Fruit fly (Drosophila melanogaster) whole organism, embryonic: ENCODE measurements around the gene kz.

ENCODE experiments used
- Asciz ChIP-seq: fragments of 200-800 bp; sonication (Bioruptor generic); optimal IDR thresholded peaks from 2 replicates; lab custom pipeline; 2017; ENCODE audit warnings: missing biosample characterization, mild to moderate bottlenecking, missing genetic modification characterization, missing genetic modification reagents
- B-H2 ChIP-seq: fragments of 200-800 bp; sonication (Bioruptor generic); optimal IDR thresholded peaks from 2 replicates; lab custom pipeline; 2018; ENCODE audit warnings: missing biosample characterization, mild to moderate bottlenecking, missing genetic modification characterization
- CG10462 ChIP-seq: fragments of 200-800 bp; sonication (Bioruptor generic); optimal IDR thresholded peaks from 2 replicates; lab custom pipeline; 2016; ENCODE audit warnings: missing biosample characterization, missing genetic modification characterization
- CG11560 ChIP-seq: fragments of 200-800 bp; sonication (Bioruptor generic); IDR thresholded peaks from 3 replicates; pipeline ENCODE4 v1.3.6; 2022; ENCODE audit warnings: missing biosample characterization, missing genetic modification characterization
- CG12219 ChIP-seq: fragments of 200-800 bp; sonication (Bioruptor generic); optimal IDR thresholded peaks from 3 replicates; lab custom pipeline; 2018; ENCODE audit warnings: missing biosample characterization, mild to moderate bottlenecking, missing genetic modification characterization
- CG12299 ChIP-seq: fragments of 200-800 bp; sonication (Bioruptor generic); optimal IDR thresholded peaks from 2 replicates; lab custom pipeline; 2018; ENCODE audit warnings: missing biosample characterization, mild to moderate bottlenecking, missing genetic modification characterization
- CG12744 ChIP-seq: fragments of 200-800 bp; sonication (Bioruptor generic); optimal IDR thresholded peaks from 2 replicates; lab custom pipeline; 2016; ENCODE audit warnings: missing biosample characterization, missing genetic modification characterization
- CG12769 ChIP-seq: fragments of 200-800 bp; sonication (Bioruptor generic); optimal IDR thresholded peaks from 2 replicates; lab custom pipeline; 2019; ENCODE audit warnings: missing biosample characterization, mild to moderate bottlenecking, missing genetic modification characterization, moderate library complexity
- CG13894 ChIP-seq: fragments of 200-800 bp; sonication (Bioruptor generic); optimal IDR thresholded peaks from 3 replicates; lab custom pipeline; 2018; ENCODE audit warnings: missing biosample characterization, mild to moderate bottlenecking, missing genetic modification characterization, moderate library complexity
- CG15479 ChIP-seq: fragments of 200-800 bp; sonication (Bioruptor generic); optimal IDR thresholded peaks from 3 replicates; lab custom pipeline; 2019; ENCODE audit warnings: missing biosample characterization, mild to moderate bottlenecking, missing genetic modification characterization, moderate library complexity
- CG17385 ChIP-seq: fragments of 200-800 bp; sonication (Bioruptor generic); optimal IDR thresholded peaks from 3 replicates; lab custom pipeline; 2018; ENCODE audit warnings: missing biosample characterization, mild to moderate bottlenecking, missing genetic modification characterization
- CG3163 ChIP-seq: fragments of 200-800 bp; sonication (Bioruptor generic); optimal IDR thresholded peaks from 3 replicates; lab custom pipeline; 2016; ENCODE audit warnings: missing biosample characterization, missing genetic modification characterization
- CG32767 ChIP-seq: fragments of 200-800 bp; sonication (Bioruptor generic); IDR thresholded peaks from 2 replicates; pipeline ENCODE4 v1.3.6; 2022; ENCODE audit warnings: missing biosample characterization, missing genetic modification characterization
- CG34422 ChIP-seq: fragments of 200-800 bp; sonication (Bioruptor generic); IDR thresholded peaks from 3 replicates; pipeline ENCODE4 v1.3.6; 2022; ENCODE audit warnings: missing biosample characterization, missing genetic modification characterization
- CG4707 ChIP-seq: fragments of 200-800 bp; sonication (Bioruptor generic); optimal IDR thresholded peaks from 2 replicates; lab custom pipeline; 2018; ENCODE audit warnings: missing biosample characterization, mild to moderate bottlenecking, missing genetic modification characterization, moderate library complexity
- CG6813 ChIP-seq: fragments of 200-800 bp; sonication (Bioruptor generic); optimal IDR thresholded peaks from 2 replicates; lab custom pipeline; 2017; ENCODE audit warnings: missing biosample characterization, missing genetic modification characterization, mild to moderate bottlenecking, moderate library complexity, missing genetic modification reagents
- CG7556 ChIP-seq: fragments of 200-800 bp; sonication (Bioruptor generic); optimal IDR thresholded peaks from 2 replicates; lab custom pipeline; 2017; ENCODE audit warnings: missing biosample characterization, mild to moderate bottlenecking, missing genetic modification characterization
- CG8290 ChIP-seq, 3 experiments: fragments of 200-800 bp; sonication (Bioruptor generic); optimal IDR thresholded peaks; 2 replicates each; lab custom pipeline; 2016 to 2019; ENCODE audit warnings: missing biosample characterization in 3 of 3, missing genetic modification characterization in 3 of 3, mild to moderate bottlenecking in 2 of 3, moderate library complexity in 1 of 3
- CG8944 ChIP-seq: fragments of 200-800 bp; sonication (Bioruptor generic); optimal IDR thresholded peaks from 3 replicates; lab custom pipeline; 2016; ENCODE audit warnings: missing biosample characterization, missing genetic modification characterization
- D ChIP-seq, 2 experiments: fragments of 200-800 bp in 1 of 2; fragments of >200 bp in 1 of 2; sonication (Bioruptor generic) in 1 of 2; optimal IDR thresholded peaks; 2 replicates in 1 of 2; 3 replicates in 1 of 2; lab custom pipeline; 2017; ENCODE audit warnings: mild to moderate bottlenecking in 1 of 2, missing biosample characterization in 1 of 2, missing genetic modification characterization in 1 of 2, missing genetic modification reagents in 1 of 2
- Dref ChIP-seq: fragments of 200-800 bp; sonication (Bioruptor generic); IDR thresholded peaks from 2 replicates; pipeline ENCODE4 v1.3.6; 2022; ENCODE audit warnings: missing biosample characterization, missing genetic modification characterization
- HHEX ChIP-seq: fragments of 200-800 bp; sonication (Bioruptor generic); optimal IDR thresholded peaks from 3 replicates; lab custom pipeline; 2017; ENCODE audit warnings: missing biosample characterization, mild to moderate bottlenecking, missing genetic modification characterization, missing genetic modification reagents
- Hmx ChIP-seq: fragments of 200-800 bp; sonication (Bioruptor generic); optimal IDR thresholded peaks from 2 replicates; lab custom pipeline; 2016; ENCODE audit warnings: missing biosample characterization, missing genetic modification characterization
- Hr51 ChIP-seq, 2 experiments: fragments of 200-800 bp; sonication (Bioruptor generic); optimal IDR thresholded peaks; 2 replicates in 1 of 2; 3 replicates in 1 of 2; lab custom pipeline; 2016 to 2018; ENCODE audit warnings: missing biosample characterization in 2 of 2, missing genetic modification characterization in 2 of 2, mild to moderate bottlenecking in 1 of 2, moderate library complexity in 1 of 2
- MTF-1 ChIP-seq: fragments of 200-800 bp; sonication (Bioruptor generic); optimal IDR thresholded peaks from 2 replicates; lab custom pipeline; 2018; ENCODE audit warnings: missing biosample characterization, mild to moderate bottlenecking, missing genetic modification characterization, borderline replicate concordance
- PHDP ChIP-seq: fragments of 200-800 bp; sonication (Bioruptor generic); optimal IDR thresholded peaks from 3 replicates; lab custom pipeline; 2018; ENCODE audit warnings: missing biosample characterization, mild to moderate bottlenecking, missing genetic modification characterization, moderate library complexity
- Rfx ChIP-seq: fragments of 200-800 bp; sonication (Bioruptor generic); IDR thresholded peaks from 2 replicates; pipeline ENCODE4 v1.3.6; 2022; ENCODE audit warnings: missing biosample characterization, missing genetic modification characterization
- Sry-β ChIP-seq: fragments of 200-800 bp; sonication (Bioruptor generic); optimal IDR thresholded peaks from 2 replicates; lab custom pipeline; 2018; ENCODE audit warnings: missing biosample characterization, mild to moderate bottlenecking, missing genetic modification characterization, moderate library complexity
- Ssrp ChIP-seq: fragments of 200-800 bp; sonication (Bioruptor generic); optimal IDR thresholded peaks from 2 replicates; lab custom pipeline; 2018; ENCODE audit warnings: missing biosample characterization, mild to moderate bottlenecking, missing genetic modification characterization, moderate library complexity
- Taf1 ChIP-seq: fragments of 200-800 bp; sonication (Bioruptor generic); IDR thresholded peaks from 2 replicates; pipeline ENCODE4 v1.3.6; 2022; ENCODE audit warnings: missing biosample characterization, missing genetic modification characterization
- Trl ChIP-seq, 3 experiments: fragments of >200 bp in 2 of 3; fragments of 200-800 bp in 1 of 3; sonication (Bioruptor generic) in 1 of 3; optimal IDR thresholded peaks; 2 replicates in 1 of 3; 3 replicates in 2 of 3; lab custom pipeline; 2016 to 2017; ENCODE audit warnings: missing biosample characterization in 1 of 3, missing genetic modification characterization in 1 of 3
- YL-1 ChIP-seq: fragments of 200-800 bp; sonication (Bioruptor generic); optimal IDR thresholded peaks from 3 replicates; lab custom pipeline; 2017; ENCODE audit warnings: missing biosample characterization, mild to moderate bottlenecking, missing genetic modification characterization
- cg ChIP-seq: fragments of 200-800 bp; sonication (Bioruptor generic); optimal IDR thresholded peaks from 3 replicates; lab custom pipeline; 2019; ENCODE audit warnings: missing biosample characterization, mild to moderate bottlenecking, missing genetic modification characterization, moderate library complexity
- chm ChIP-seq: fragments of 200-800 bp; sonication (Bioruptor generic); IDR thresholded peaks from 2 replicates; pipeline ENCODE4 v1.3.6; 2022; ENCODE audit warnings: missing biosample characterization, missing genetic modification characterization
- dimm ChIP-seq: fragments of 200-800 bp; sonication (Bioruptor generic); IDR thresholded peaks from 2 replicates; pipeline ENCODE4 v1.3.6; 2022; ENCODE audit warnings: missing biosample characterization, missing genetic modification characterization
- fu2 ChIP-seq: fragments of 200-800 bp; sonication (Bioruptor generic); optimal IDR thresholded peaks from 2 replicates; lab custom pipeline; 2016; ENCODE audit warnings: missing biosample characterization, missing genetic modification characterization
- h ChIP-seq: fragments of >200 bp; optimal IDR thresholded peaks from 2 replicates; lab custom pipeline; 2017
- hbn ChIP-seq: fragments of 200-800 bp; sonication (Bioruptor generic); IDR thresholded peaks from 2 replicates; pipeline ENCODE4 v1.3.6; 2022; ENCODE audit warnings: missing biosample characterization, missing genetic modification characterization; ENCODE audit not compliant: partially characterized antibody
- kni ChIP-seq: fragments of 200-800 bp; sonication (Bioruptor generic); optimal IDR thresholded peaks from 3 replicates; lab custom pipeline; 2017; ENCODE audit warnings: mild to moderate bottlenecking, missing biosample characterization, missing genetic modification reagents, missing genetic modification characterization
- mld ChIP-seq: fragments of 200-800 bp; sonication (Bioruptor generic); IDR thresholded peaks from 3 replicates; pipeline ENCODE4 v1.3.6; 2022; ENCODE audit warnings: missing biosample characterization, missing genetic modification characterization; ENCODE audit not compliant: partially characterized antibody
- row ChIP-seq: fragments of 200-800 bp; sonication (Bioruptor generic); IDR thresholded peaks from 3 replicates; pipeline ENCODE4 v1.3.6; 2022; ENCODE audit warnings: missing biosample characterization, missing genetic modification characterization
- salm ChIP-seq: fragments of 200-800 bp; sonication (Bioruptor generic); optimal IDR thresholded peaks from 2 replicates; lab custom pipeline; 2018; ENCODE audit warnings: missing biosample characterization, mild to moderate bottlenecking, missing genetic modification characterization
- sc ChIP-seq, 3 experiments: fragments of >200 bp in 2 of 3; fragments of 200-800 bp in 1 of 3; sonication (Bioruptor generic) in 1 of 3; optimal IDR thresholded peaks; 2 replicates in 2 of 3; 3 replicates in 1 of 3; lab custom pipeline; 2017; ENCODE audit warnings: mild to moderate bottlenecking in 1 of 3, missing biosample characterization in 1 of 3, missing genetic modification characterization in 1 of 3, missing genetic modification reagents in 1 of 3
- ssp ChIP-seq: fragments of 200-800 bp; sonication (Bioruptor generic); IDR thresholded peaks from 2 replicates; pipeline ENCODE4 v1.3.6; 2022; ENCODE audit warnings: missing biosample characterization, missing genetic modification characterization
- twi ChIP-seq: fragments of 200-800 bp; optimal IDR thresholded peaks from 2 replicates; lab custom pipeline; 2019; ENCODE audit warnings: missing biosample characterization, mild to moderate bottlenecking, missing genetic modification characterization, moderate library complexity
- vvl ChIP-seq: fragments of 200-800 bp; sonication (Bioruptor generic); IDR thresholded peaks from 2 replicates; pipeline ENCODE4 v1.3.6; 2022; ENCODE audit warnings: missing biosample characterization, missing genetic modification characterization

The kz gene

dm6 chrX:2269822-2270556, 28.2 kb upstream of the kz start (continued):
- peak; percentile 79 for TF ChIP-seq cg
- no peak for TF ChIP-seq fu2 (GFP tag; lab: Kevin White, UChicago)
- TF ChIP-seq Hr51 (GFP tag; optimal IDR thresholded peaks at IDR 0.05; lab: Kevin White, UChicago), result no peak
- 0 out of 2 replicates have a peak, but pooled peaks have one; percentile 8 for TF ChIP-seq CG32767 (GFP tag; lab: Robert Waterston, UW)
- TF ChIP-seq Dref (GFP tag; lab: Robert Waterston, UW), result peak; percentile 57
- no peak for TF ChIP-seq h (lab: Kevin White, UChicago)
- peak; percentile 30 for TF ChIP-seq CG4707 (GFP tag; lab: Kevin White, UChicago)
- no peak for TF ChIP-seq Ssrp (tag; lab: Kevin White, UChicago)
- TF ChIP-seq row, result peak; percentile 17; the same call in 1 of the 3 replicates
- no peak for TF ChIP-seq sc (optimal IDR thresholded peaks at IDR 0.05; lab: Kevin White, UChicago)
- no peak for TF ChIP-seq sc (GFP tag; optimal IDR thresholded peaks at IDR 0.05; lab: Kevin White, UChicago)
- no peak for TF ChIP-seq twi (tag; lab: Kevin White, UChicago)
- TF ChIP-seq YL-1 (GFP tag; lab: Kevin White, UChicago), result peak; percentile 8
- TF ChIP-seq CG13894 (tag; lab: Kevin White, UChicago), result peak; percentile 8
- TF ChIP-seq Trl (optimal IDR thresholded peaks at IDR 0.05; lab: Kevin White, UChicago), result no peak
- no peak for TF ChIP-seq Trl (GFP tag; optimal IDR thresholded peaks at IDR 0.05; lab: Kevin White, UChicago)
- TF ChIP-seq CG3163, result no peak
- no peak for TF ChIP-seq Asciz (GFP tag; lab: Kevin White, UChicago)
- TF ChIP-seq Sry-β (GFP tag; lab: Kevin White, UChicago), result no peak
- no peak for TF ChIP-seq HHEX (GFP tag; lab: Kevin White, UChicago)
- TF ChIP-seq CG8944, result no peak
- TF ChIP-seq MTF-1, result peak; percentile 2
- no peak for TF ChIP-seq CG17385
- TF ChIP-seq CG12769 (tag; lab: Kevin White, UChicago), result no peak
- no peak for TF ChIP-seq CG11560 (tag; lab: Robert Waterston, UW)
- no peak for TF ChIP-seq CG12219 (GFP tag; lab: Kevin White, UChicago)
- peak; percentile 17; the same call in 1 of the 2 replicates for TF ChIP-seq Rfx (GFP tag; lab: Robert Waterston, UW)
- TF ChIP-seq ssp (GFP tag; lab: Robert Waterston, UW), result no peak
- peak; percentile 12 for TF ChIP-seq CG8290 (GFP tag; optimal IDR thresholded peaks at IDR 0.05; lab: Kevin White, UChicago)
- TF ChIP-seq CG8290 (tag; optimal IDR thresholded peaks at IDR 0.05; lab: Kevin White, UChicago), result peak in 1 of 2 experiments; percentile 42
- peak; percentile 12 for TF ChIP-seq B-H2 (GFP tag; lab: Kevin White, UChicago)
- no peak for TF ChIP-seq vvl (GFP tag; lab: Robert Waterston, UW)
- TF ChIP-seq CG6813 (GFP tag; lab: Kevin White, UChicago), result no peak
- TF ChIP-seq D (optimal IDR thresholded peaks at IDR 0.05; lab: Kevin White, UChicago), result no peak
- peak; percentile 32 for TF ChIP-seq D (GFP tag; optimal IDR thresholded peaks at IDR 0.05; lab: Kevin White, UChicago)
- TF ChIP-seq dimm (GFP tag; lab: Robert Waterston, UW), result no peak
- TF ChIP-seq chm, result no peak
- TF ChIP-seq CG12299 (tag; lab: Kevin White, UChicago), result no peak
- no peak for TF ChIP-seq CG15479 (GFP tag; lab: Kevin White, UChicago)
- no peak for TF ChIP-seq mld (GFP tag; lab: Robert Waterston, UW)
- no peak for TF ChIP-seq hbn (GFP tag; lab: Robert Waterston, UW)
- TF ChIP-seq salm (tag; lab: Kevin White, UChicago), result no peak
- no peak for TF ChIP-seq Hmx (GFP tag; lab: Kevin White, UChicago)
- no peak for TF ChIP-seq CG12744 (GFP tag; lab: Kevin White, UChicago)
- TF ChIP-seq CG34422 (GFP tag; lab: Robert Waterston, UW), result 0 out of 3 replicates have a peak, but pooled peaks have one; percentile 17
- no peak for TF ChIP-seq CG10462
- no peak for TF ChIP-seq Taf1 (GFP tag; lab: Robert Waterston, UW)
- TF ChIP-seq kni (GFP tag; lab: Kevin White, UChicago), result no peak
- TF ChIP-seq CG7556, result peak; percentile 18
- TF ChIP-seq PHDP, result no peak
